Worm (Caenorhabditis elegans) whole organism, midembryonic: ENCODE data around the gene srj-52.

Experiments
- T22C8.4 ChIP-seq: fragments of 200-800 bp; sonication (Bioruptor generic); IDR thresholded peaks from 2 replicates; pipeline ENCODE4 v1.3.6; 2022; ENCODE audit warnings: missing genetic modification characterization, missing compliant biosample characterization
- cog-1 ChIP-seq: sonication (generic microtip); optimal IDR thresholded peaks from 2 replicates; lab custom pipeline; 2016; ENCODE audit warnings: missing genetic modification characterization, missing compliant biosample characterization
- flt-1 ChIP-seq: fragments of 200-800 bp; sonication (Bioruptor generic); IDR thresholded peaks from 2 replicates; pipeline ENCODE4 v1.3.6; 2022; ENCODE audit warnings: missing genetic modification characterization, missing compliant biosample characterization
- klf-2 ChIP-seq: fragments of 200-800 bp; sonication (Bioruptor generic); conservative IDR thresholded peaks from 2 replicates; pipeline ENCODE4 v1.3.6; 2022; ENCODE audit warnings: missing genetic modification reagents, missing genetic modification characterization, missing compliant biosample characterization
- med-1 ChIP-seq: sonication (generic microtip); optimal IDR thresholded peaks from 2 replicates; lab custom pipeline; 2017; ENCODE audit warnings: missing genetic modification characterization, mild to moderate bottlenecking, missing compliant biosample characterization, antibody characterized with exemption, missing genetic modification reagents; ENCODE audit not compliant: insufficient read depth
- ref-1 ChIP-seq: fragments of 200-800 bp; sonication (Bioruptor generic); conservative IDR thresholded peaks from 2 replicates; pipeline ENCODE4 v1.3.6; 2022; ENCODE audit warnings: missing genetic modification reagents, missing genetic modification characterization, missing compliant biosample characterization
- tab-1 ChIP-seq: fragments of 200-800 bp; sonication (Bioruptor generic); IDR thresholded peaks from 2 replicates; pipeline ENCODE4 v1.3.6; 2022; ENCODE audit warnings: missing genetic modification characterization, missing compliant biosample characterization
- ztf-23 ChIP-seq: fragments of 200-800 bp; sonication (Bioruptor generic); IDR thresholded peaks from 2 replicates; pipeline ENCODE4 v1.3.6; 2022; ENCODE audit warnings: missing genetic modification reagents, missing genetic modification characterization, missing compliant biosample characterization
- ztf-29 ChIP-seq: fragments of 200-800 bp; sonication (Bioruptor generic); IDR thresholded peaks from 2 replicates; pipeline ENCODE4 v1.3.6; 2022; ENCODE audit warnings: missing genetic modification reagents, missing genetic modification characterization, missing compliant biosample characterization

Gene srj-52

DNA sequence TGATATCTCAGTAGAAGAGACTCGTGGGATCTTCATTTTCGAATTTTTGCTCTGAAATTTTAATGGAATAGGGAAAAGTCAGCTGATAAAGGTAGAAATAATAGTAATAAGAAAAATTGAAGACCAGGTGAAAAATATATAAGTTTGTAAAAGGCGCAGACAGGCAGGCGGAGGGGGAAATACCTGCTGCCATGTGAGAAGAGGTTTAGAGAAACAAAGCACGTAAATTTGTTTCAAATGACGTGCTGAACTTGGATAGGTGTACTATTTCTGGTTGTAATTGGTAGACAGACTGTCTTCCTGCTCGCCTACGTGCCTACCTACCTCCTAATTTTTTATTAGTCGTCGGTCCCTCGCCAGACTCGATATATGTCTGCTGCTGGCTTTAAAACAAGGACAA lies 28.4 kb downstream of the srj-52 start, which contains the start of gene nhr-180:
TSS of gene nhr-180 (minus strand) at position 52 of the 400 bp plus-strand sequence.
- TF ChIP-seq ztf-29 (GFP tag; lab: Robert Waterston, UW) (no peak), ztf-23 (GFP tag; lab: Robert Waterston, UW) (no peak)

ce11 chrV:664337-664847 lies 31.4 kb downstream of the srj-52 start, which contains the start of the genes F31F4.11 and srh-266:
TSS of gene F31F4.11 (minus strand) at chrV:664437.
TSS of gene srh-266 (plus strand) at chrV:664797.
- no peak for TF ChIP-seq klf-2 (GFP tag; lab: Robert Waterston, UW)
- no peak for TF ChIP-seq tab-1 (GFP tag; lab: Robert Waterston, UW)
- TF ChIP-seq ref-1 (GFP tag; lab: Robert Waterston, UW) = no peak
- TF ChIP-seq flt-1 = no peak
- TF ChIP-seq ztf-29 (GFP tag; lab: Robert Waterston, UW) = no peak
- TF ChIP-seq cog-1 (tag; lab: Kevin White, UChicago) = no peak
- no peak for TF ChIP-seq ztf-23 (GFP tag; lab: Robert Waterston, UW)
- TF ChIP-seq T22C8.4 = no peak
- TF ChIP-seq med-1 (GFP tag; lab: Kevin White, UChicago) = no peak

DNA sequence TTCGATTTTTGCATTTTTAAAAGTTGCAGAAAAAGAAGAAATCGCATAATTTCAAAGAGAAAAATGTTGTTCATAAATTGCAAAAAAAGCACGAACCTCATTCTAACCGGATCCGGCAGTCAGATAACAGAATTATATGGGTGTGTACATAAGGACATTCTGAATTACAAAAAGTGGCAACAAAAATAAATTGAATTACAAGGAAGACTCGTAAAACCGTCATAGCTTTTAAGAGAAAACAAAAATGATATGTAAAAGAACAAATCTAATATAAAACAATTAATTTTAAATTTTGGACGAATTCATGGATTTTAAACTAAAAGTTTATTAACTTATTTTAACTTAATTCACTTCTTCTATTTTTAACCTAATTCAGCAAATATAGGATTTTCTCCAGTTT lies 35.6 kb downstream of the srj-52 start, which contains the start of gene F31F4.17:
TSS of gene F31F4.17 (minus strand) at position 101 of the 400 bp plus-strand sequence.
- TF ChIP-seq flt-1 (no peak), T22C8.4 (no peak), med-1 (GFP tag; lab: Kevin White, UChicago) (no peak), klf-2 (GFP tag; lab: Robert Waterston, UW) (no peak), cog-1 (tag; lab: Kevin White, UChicago) (no peak), ref-1 (GFP tag; lab: Robert Waterston, UW) (no peak), ztf-23 (GFP tag; lab: Robert Waterston, UW) (no peak), ztf-29 (GFP tag; lab: Robert Waterston, UW) (no peak), tab-1 (GFP tag; lab: Robert Waterston, UW) (no peak)

DNA sequence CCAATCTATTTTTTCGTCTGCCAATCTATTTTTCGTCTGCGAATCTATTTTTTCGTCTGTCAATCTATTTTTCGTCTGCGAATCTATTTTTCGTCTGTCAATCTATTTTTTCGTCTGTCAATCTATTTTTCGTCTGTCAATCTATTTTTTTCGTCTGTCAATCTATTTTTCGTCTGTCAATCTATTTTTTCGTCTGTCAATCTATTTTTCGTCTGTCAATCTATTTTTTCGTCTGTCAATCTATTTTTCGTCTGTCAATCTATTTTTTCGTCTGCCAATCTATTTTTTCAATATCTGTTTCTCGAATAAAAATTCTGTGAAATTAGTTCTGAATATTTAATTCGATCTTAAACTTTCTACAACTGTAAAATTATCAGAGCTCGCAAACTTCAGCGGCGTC lies 37.7 kb downstream of the srj-52 start:
- TF ChIP-seq flt-1 = peak; percentile 68; the same call in 1 of the 2 replicates
- peak; percentile 59; the same call in 1 of the 2 replicates for TF ChIP-seq klf-2 (GFP tag; lab: Robert Waterston, UW)

- TF ChIP-seq cog-1 (tag; lab: Kevin White, UChicago) (no peak), med-1 (GFP tag; lab: Kevin White, UChicago) (no peak), ztf-29 (GFP tag; lab: Robert Waterston, UW) (no peak), flt-1 (no peak), T22C8.4 (no peak), tab-1 (GFP tag; lab: Robert Waterston, UW) (no peak), ztf-23 (GFP tag; lab: Robert Waterston, UW) (no peak), ref-1 (GFP tag; lab: Robert Waterston, UW) (no peak), klf-2 (GFP tag; lab: Robert Waterston, UW) (no peak)
Observed at ce11 chrV:657678-658077, 38.1 kb downstream of the srj-52 start, which contains the start of gene srh-246. TSS of gene srh-246 (minus strand) at chrV:657778.

DNA sequence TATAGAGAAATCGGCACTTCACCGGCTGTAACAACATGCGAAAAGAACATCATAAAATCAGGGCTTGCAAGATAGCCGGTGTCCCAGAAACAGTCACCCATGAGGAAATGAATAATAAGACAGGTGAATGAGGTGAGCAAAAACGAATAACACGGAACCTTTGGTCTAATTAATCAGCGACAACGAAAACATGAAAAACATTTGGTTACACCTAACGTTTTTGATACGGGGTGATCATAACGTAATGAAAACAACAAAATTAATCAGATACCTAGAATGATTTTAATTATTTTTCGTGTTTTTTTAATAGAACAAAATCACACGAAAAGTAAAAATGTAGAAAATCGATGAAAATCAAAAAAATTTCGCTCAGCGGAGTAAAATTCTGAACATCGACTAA lies 40.0 kb downstream of the srj-52 start, which contains the start of gene srh-245:
TSS of gene srh-245 (minus strand) at position 101 of the 400 bp plus-strand sequence.
- TF ChIP-seq T22C8.4 (no peak), ref-1 (GFP tag; lab: Robert Waterston, UW) (no peak), flt-1 (no peak), klf-2 (GFP tag; lab: Robert Waterston, UW) (no peak), ztf-23 (GFP tag; lab: Robert Waterston, UW) (no peak), med-1 (GFP tag; lab: Kevin White, UChicago) (no peak), tab-1 (GFP tag; lab: Robert Waterston, UW) (no peak), cog-1 (tag; lab: Kevin White, UChicago) (no peak), ztf-29 (GFP tag; lab: Robert Waterston, UW) (no peak)

- no peak for TF ChIP-seq klf-2 (GFP tag; lab: Robert Waterston, UW)
- no peak for TF ChIP-seq ztf-23 (GFP tag; lab: Robert Waterston, UW)
- no peak for TF ChIP-seq cog-1 (tag; lab: Kevin White, UChicago)
- no peak for TF ChIP-seq ztf-29 (GFP tag; lab: Robert Waterston, UW)
- TF ChIP-seq flt-1 = no peak
Observed at ce11 chrV:654402-654801, 41.4 kb downstream of the srj-52 start, which contains the start of gene srj-6. TSS of gene srj-6 (minus strand) at chrV:654502.

DNA sequence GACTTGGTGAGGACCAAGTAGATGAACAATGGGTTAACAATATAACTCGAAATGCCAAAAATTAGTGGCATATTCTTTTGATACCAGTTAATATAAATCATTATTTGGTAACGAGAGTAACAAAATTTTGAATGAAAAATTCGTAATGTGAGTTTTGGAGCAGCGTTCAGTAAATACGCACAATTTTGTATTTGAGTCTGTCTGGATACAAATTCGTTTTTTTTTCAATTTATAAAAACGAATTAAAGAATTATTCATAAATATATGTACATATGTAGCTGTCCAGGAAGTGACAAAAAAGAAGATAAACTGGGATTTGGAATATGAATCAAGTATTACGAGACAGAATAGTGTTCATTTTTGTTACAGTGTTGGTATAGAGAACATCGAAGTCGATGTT lies 42.9 kb downstream of the srj-52 start, which contains the start of gene srj-5:
TSS of gene srj-5 (minus strand) at position 101 of the 400 bp plus-strand sequence.
- TF ChIP-seq ztf-29 (GFP tag; lab: Robert Waterston, UW) = no peak
- no peak for TF ChIP-seq cog-1 (tag; lab: Kevin White, UChicago)

ce11 chrV:646888-647287 lies 48.9 kb downstream of the srj-52 start, which contains the start of gene ugt-42:
TSS of gene ugt-42 (plus strand) at chrV:647188.
- no peak for TF ChIP-seq med-1 (GFP tag; lab: Kevin White, UChicago)

ce11 chrV:646129-646528 lies 49.7 kb downstream of the srj-52 start, which contains the start of gene F48G7.12:
TSS of gene F48G7.12 (minus strand) at chrV:646229.
- TF ChIP-seq med-1 (GFP tag; lab: Kevin White, UChicago) (no peak), ref-1 (GFP tag; lab: Robert Waterston, UW) (no peak), T22C8.4 (no peak), cog-1 (tag; lab: Kevin White, UChicago) (no peak), tab-1 (GFP tag; lab: Robert Waterston, UW) (no peak), ztf-23 (GFP tag; lab: Robert Waterston, UW) (no peak)
